Fruit fly (Drosophila melanogaster) Kc167 (cell line): ENCODE data around the gene CG32052.

Experiments
- Sin3A ChIP-seq: fragments of >200 bp; optimal IDR thresholded peaks from 2 replicates; lab custom pipeline; 2018; ENCODE audit warnings: missing external identifiers
- insv ChIP-seq: fragments of >200 bp; optimal IDR thresholded peaks from 3 replicates; lab custom pipeline; 2018; ENCODE audit warnings: missing external identifiers

- no peak for TF ChIP-seq Sin3A (lab: Kevin White, UChicago)
- no peak for TF ChIP-seq insv
These were observed 10.7 kb downstream of the CG32052 start, which contains the start of gene Zasp67 for dm6 chr3L:9797587-9797986.
